Fruit fly (Drosophila melanogaster) whole organism, embryonic: ENCODE results near the gene Ndae1.
A peak's percentile ranks its signal among the peaks of the same experiment; 100 is the strongest.

ENCODE experiments used
- Awh ChIP-seq: fragments of 200-800 bp; sonication (Bioruptor generic); IDR thresholded peaks from 2 replicates; pipeline ENCODE4, ENCODE4 v1.3.6; 2022; ENCODE audit warnings: missing biosample characterization, missing genetic modification characterization
- CG10321 ChIP-seq: fragments of 200-800 bp; sonication (Bioruptor generic); IDR thresholded peaks from 2 replicates; pipeline ENCODE4 v1.3.6; 2022; ENCODE audit warnings: missing biosample characterization, missing genetic modification characterization
- CG13894 ChIP-seq: fragments of 200-800 bp; sonication (Bioruptor generic); optimal IDR thresholded peaks from 3 replicates; lab custom pipeline; 2018; ENCODE audit warnings: missing biosample characterization, mild to moderate bottlenecking, missing genetic modification characterization, moderate library complexity
- CG1647 ChIP-seq: fragments of 200-800 bp; sonication (Bioruptor generic); optimal IDR thresholded peaks from 3 replicates; lab custom pipeline; 2016; ENCODE audit warnings: missing biosample characterization, missing genetic modification characterization
- CG17385 ChIP-seq: fragments of 200-800 bp; sonication (Bioruptor generic); optimal IDR thresholded peaks from 3 replicates; lab custom pipeline; 2018; ENCODE audit warnings: missing biosample characterization, mild to moderate bottlenecking, missing genetic modification characterization
- CG17802 ChIP-seq: fragments of 200-800 bp; sonication (Bioruptor generic); optimal IDR thresholded peaks from 2 replicates; lab custom pipeline; 2018; ENCODE audit warnings: missing biosample characterization, mild to moderate bottlenecking, missing genetic modification characterization, moderate library complexity
- CG18476 ChIP-seq: fragments of 200-800 bp; sonication (Bioruptor generic); optimal IDR thresholded peaks from 2 replicates; lab custom pipeline; 2016; ENCODE audit warnings: missing biosample characterization, mild to moderate bottlenecking, missing genetic modification characterization
- CG18599 ChIP-seq: fragments of 200-800 bp; sonication (Bioruptor generic); optimal IDR thresholded peaks from 3 replicates; lab custom pipeline; 2017; ENCODE audit warnings: missing biosample characterization, missing genetic modification characterization, mild to moderate bottlenecking, moderate library complexity, missing genetic modification reagents
- CG2889 ChIP-seq: fragments of 200-800 bp; sonication (Bioruptor generic); IDR thresholded peaks from 3 replicates; pipeline ENCODE4 v1.3.6; 2022; ENCODE audit warnings: missing biosample characterization, missing genetic modification characterization
- CG31388 ChIP-seq: fragments of 200-800 bp; sonication (Bioruptor generic); optimal IDR thresholded peaks from 2 replicates; lab custom pipeline; 2016; ENCODE audit warnings: missing biosample characterization, missing genetic modification characterization
- CG3995 ChIP-seq: fragments of 200-800 bp; sonication (Bioruptor generic); optimal IDR thresholded peaks from 3 replicates; lab custom pipeline; 2016; ENCODE audit warnings: missing biosample characterization, missing genetic modification characterization
- CG42726 ChIP-seq: fragments of 200-800 bp; sonication (Bioruptor generic); IDR thresholded peaks from 2 replicates; pipeline ENCODE4 v1.3.6; 2022; ENCODE audit warnings: missing biosample characterization, missing genetic modification characterization; ENCODE audit not compliant: partially characterized antibody
- CG4328 ChIP-seq: fragments of 200-800 bp; sonication (Bioruptor generic); optimal IDR thresholded peaks from 3 replicates; lab custom pipeline; 2017; ENCODE audit warnings: missing biosample characterization, missing genetic modification reagents, missing genetic modification characterization
- CG4820 ChIP-seq: fragments of 200-800 bp; sonication (Bioruptor generic); optimal IDR thresholded peaks from 3 replicates; lab custom pipeline; 2016; ENCODE audit warnings: missing biosample characterization, missing genetic modification characterization
- CG4854 ChIP-seq: fragments of 200-800 bp; sonication (Bioruptor generic); optimal IDR thresholded peaks from 2 replicates; lab custom pipeline; 2016; ENCODE audit warnings: missing biosample characterization, missing genetic modification characterization, inconsistent platforms
- CG5953 ChIP-seq: fragments of 200-800 bp; sonication (Bioruptor generic); IDR thresholded peaks from 2 replicates; pipeline ENCODE4 v1.3.6; 2022; ENCODE audit warnings: missing biosample characterization, missing genetic modification characterization
- CG6791 ChIP-seq: fragments of 200-800 bp; sonication (Bioruptor generic); IDR thresholded peaks from 3 replicates; pipeline ENCODE4 v1.3.6; 2022; ENCODE audit warnings: missing biosample characterization, missing genetic modification characterization; ENCODE audit not compliant: partially characterized antibody
- CG7987 ChIP-seq: fragments of 200-800 bp; sonication (Bioruptor generic); optimal IDR thresholded peaks from 2 replicates; lab custom pipeline; 2018; ENCODE audit warnings: missing biosample characterization, mild to moderate bottlenecking, missing genetic modification characterization, moderate library complexity
- CG8290 ChIP-seq, 3 experiments: fragments of 200-800 bp; sonication (Bioruptor generic); optimal IDR thresholded peaks; 2 replicates each; lab custom pipeline; 2016 to 2019; ENCODE audit warnings: missing biosample characterization in 3 of 3, missing genetic modification characterization in 3 of 3, mild to moderate bottlenecking in 2 of 3, moderate library complexity in 1 of 3
- CG8765 ChIP-seq: fragments of 200-800 bp; sonication (Bioruptor generic); IDR thresholded peaks from 2 replicates; pipeline ENCODE4 v1.3.6; 2022; ENCODE audit warnings: missing biosample characterization, missing genetic modification characterization
- CG8924 ChIP-seq: fragments of 200-800 bp; optimal IDR thresholded peaks from 3 replicates; lab custom pipeline; 2019; ENCODE audit warnings: missing biosample characterization, mild to moderate bottlenecking, missing genetic modification characterization, moderate library complexity
- CG9215 ChIP-seq: fragments of 200-800 bp; sonication (Bioruptor generic); IDR thresholded peaks from 2 replicates; pipeline ENCODE4 v1.3.6; 2022; ENCODE audit warnings: missing biosample characterization, missing genetic modification characterization
- CG9727 ChIP-seq: fragments of 200-800 bp; sonication (Bioruptor generic); optimal IDR thresholded peaks from 3 replicates; lab custom pipeline; 2017; ENCODE audit warnings: missing biosample characterization, mild to moderate bottlenecking, missing genetic modification characterization
- Dfd ChIP-seq, 2 experiments: fragments of >200 bp; optimal IDR thresholded peaks; 2 replicates each; lab custom pipeline; 2017; ENCODE audit warnings: missing biosample characterization in 2 of 2, missing genetic modification characterization in 2 of 2
- HHEX ChIP-seq: fragments of 200-800 bp; sonication (Bioruptor generic); optimal IDR thresholded peaks from 3 replicates; lab custom pipeline; 2017; ENCODE audit warnings: missing biosample characterization, mild to moderate bottlenecking, missing genetic modification characterization, missing genetic modification reagents
- HLH54F ChIP-seq: fragments of 200-800 bp; sonication (Bioruptor generic); optimal IDR thresholded peaks from 3 replicates; lab custom pipeline; 2016; ENCODE audit warnings: missing biosample characterization, missing genetic modification characterization
- Med ChIP-seq: fragments of 200-800 bp; sonication (Bioruptor generic); peaks from one replicate; lab custom pipeline; 2016; ENCODE audit warnings: missing biosample characterization, missing genetic modification characterization, mild to moderate bottlenecking, inconsistent platforms, moderate library complexity
- Pdp1 ChIP-seq, 2 experiments: fragments of 200-800 bp; sonication (Bioruptor generic); optimal IDR thresholded peaks; 3 replicates each; lab custom pipeline; 2016; ENCODE audit warnings: missing biosample characterization in 2 of 2, missing genetic modification characterization in 2 of 2, mild to moderate bottlenecking in 1 of 2, moderate library complexity in 1 of 2
- aop ChIP-seq: fragments of 200-800 bp; sonication (Bioruptor generic); IDR thresholded peaks from 2 replicates; pipeline ENCODE4 v1.3.6; 2022; ENCODE audit warnings: missing biosample characterization, missing genetic modification characterization
- bsh ChIP-seq, 2 experiments: fragments of 200-800 bp; sonication (Bioruptor generic); optimal IDR thresholded peaks; 2 replicates each; lab custom pipeline; 2017 to 2018; ENCODE audit warnings: mild to moderate bottlenecking in 2 of 2, missing biosample characterization in 2 of 2, missing genetic modification characterization in 2 of 2, moderate library complexity in 1 of 2
- cg ChIP-seq: fragments of 200-800 bp; sonication (Bioruptor generic); optimal IDR thresholded peaks from 3 replicates; lab custom pipeline; 2019; ENCODE audit warnings: missing biosample characterization, mild to moderate bottlenecking, missing genetic modification characterization, moderate library complexity
- chm ChIP-seq: fragments of 200-800 bp; sonication (Bioruptor generic); IDR thresholded peaks from 2 replicates; pipeline ENCODE4 v1.3.6; 2022; ENCODE audit warnings: missing biosample characterization, missing genetic modification characterization
- crc ChIP-seq: fragments of 200-800 bp; sonication (Bioruptor generic); optimal IDR thresholded peaks from 2 replicates; lab custom pipeline; 2016; ENCODE audit warnings: missing biosample characterization, missing genetic modification characterization
- dimm ChIP-seq: fragments of 200-800 bp; sonication (Bioruptor generic); IDR thresholded peaks from 2 replicates; pipeline ENCODE4 v1.3.6; 2022; ENCODE audit warnings: missing biosample characterization, missing genetic modification characterization
- dysf ChIP-seq: fragments of 200-800 bp; sonication (Bioruptor generic); IDR thresholded peaks from 3 replicates; pipeline ENCODE4 v1.3.6; 2022; ENCODE audit warnings: missing biosample characterization, missing genetic modification characterization
- en ChIP-seq: fragments of 200-800 bp; sonication (Bioruptor generic); optimal IDR thresholded peaks from 2 replicates; lab custom pipeline; 2016; ENCODE audit warnings: missing biosample characterization, missing genetic modification characterization
- fd64A ChIP-seq: fragments of 200-800 bp; sonication (Bioruptor generic); optimal IDR thresholded peaks from 3 replicates; lab custom pipeline; 2018; ENCODE audit warnings: missing biosample characterization, mild to moderate bottlenecking, missing genetic modification characterization
- gem ChIP-seq: fragments of 200-800 bp; sonication (Bioruptor generic); optimal IDR thresholded peaks from 2 replicates; lab custom pipeline; 2019; ENCODE audit warnings: missing biosample characterization, mild to moderate bottlenecking, missing genetic modification characterization, moderate library complexity
- gsb-n ChIP-seq: fragments of 200-800 bp; sonication (Bioruptor generic); optimal IDR thresholded peaks from 3 replicates; lab custom pipeline; 2018; ENCODE audit warnings: missing biosample characterization, mild to moderate bottlenecking, missing genetic modification characterization
- ham ChIP-seq: fragments of 200-800 bp; sonication (Bioruptor generic); IDR thresholded peaks from 2 replicates; pipeline ENCODE4 v1.3.6; 2022; ENCODE audit warnings: missing biosample characterization, missing genetic modification characterization
- her ChIP-seq: fragments of 200-800 bp; sonication (Bioruptor generic); optimal IDR thresholded peaks from 2 replicates; lab custom pipeline; 2016; ENCODE audit warnings: missing biosample characterization, missing genetic modification characterization
- mam ChIP-seq: fragments of 200-800 bp; sonication (Bioruptor generic); optimal IDR thresholded peaks from 3 replicates; lab custom pipeline; 2016; ENCODE audit warnings: missing biosample characterization, missing genetic modification characterization
- nau ChIP-seq: fragments of 200-800 bp; sonication (Bioruptor generic); optimal IDR thresholded peaks from 3 replicates; lab custom pipeline; 2017; ENCODE audit warnings: missing biosample characterization, mild to moderate bottlenecking, missing genetic modification characterization, missing genetic modification reagents
- nerfin-1 ChIP-seq: fragments of 200-800 bp; sonication (Bioruptor generic); optimal IDR thresholded peaks from 3 replicates; lab custom pipeline; 2019; ENCODE audit warnings: missing biosample characterization, mild to moderate bottlenecking, missing genetic modification characterization, moderate library complexity
- pan ChIP-seq, 4 experiments: fragments of >200 bp in 3 of 4; fragments of 200-800 bp in 1 of 4; sonication (Bioruptor generic) in 1 of 4; optimal IDR thresholded peaks in 3 of 4; IDR thresholded peaks in 1 of 4; 2 replicates each; pipeline versions ENCODE4 v1.3.6 to Lab custom; 2017 to 2022; ENCODE audit warnings: missing biosample characterization in 2 of 4, missing genetic modification characterization in 2 of 4, mixed read lengths in 1 of 4
- sens-2 ChIP-seq: fragments of 200-800 bp; sonication (Bioruptor generic); IDR thresholded peaks from 2 replicates; pipeline ENCODE4 v1.3.6; 2022; ENCODE audit warnings: missing biosample characterization, missing genetic modification characterization
- tna ChIP-seq: fragments of 200-800 bp; sonication (Bioruptor generic); IDR thresholded peaks from 2 replicates; pipeline ENCODE4 v1.3.6; 2022; ENCODE audit warnings: missing biosample characterization, missing genetic modification characterization; ENCODE audit not compliant: partially characterized antibody
- zfh2 ChIP-seq: fragments of 200-800 bp; sonication (Bioruptor generic); optimal IDR thresholded peaks from 2 replicates; lab custom pipeline; 2016; ENCODE audit warnings: missing biosample characterization, missing genetic modification characterization

Gene Ndae1

DNA sequence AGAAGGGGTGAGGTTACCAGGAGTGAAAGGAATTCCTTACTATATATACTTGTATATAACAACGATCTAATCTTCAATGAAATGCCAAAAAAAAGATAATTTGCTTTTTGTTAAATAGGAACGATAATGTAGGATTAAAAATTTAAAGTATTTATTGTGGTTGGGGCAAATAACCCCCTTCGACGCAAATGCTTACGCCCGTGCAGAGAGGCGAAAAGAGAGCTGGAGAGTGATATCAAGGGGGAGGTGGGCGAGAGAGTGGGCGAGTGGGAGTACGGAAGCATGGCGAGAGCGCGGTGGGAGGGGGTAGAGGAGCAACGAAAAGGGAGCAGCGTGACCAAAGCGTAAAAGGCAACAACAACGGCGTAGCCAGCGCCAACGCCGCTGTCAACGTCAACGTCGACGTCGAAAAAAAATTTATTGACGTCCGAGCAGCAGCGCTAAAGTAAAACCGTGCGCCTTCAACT is 60.6 kb downstream of the Ndae1 start (continued):
- TF ChIP-seq CG6791 (GFP tag; lab: Robert Waterston, UW) (no peak), bsh (GFP tag; optimal IDR thresholded peaks at IDR 0.05; lab: Kevin White, UChicago) (peak; percentile 99), CG7987 (GFP tag; lab: Kevin White, UChicago) (peak; percentile 93), dimm (peak; percentile 91), CG18476 (GFP tag; lab: Kevin White, UChicago) (peak; percentile 96), CG4854 (peak; percentile 94), zfh2 (peak; percentile 96), mam (GFP tag; lab: Kevin White, UChicago) (peak; percentile 98), CG3995 (GFP tag; lab: Kevin White, UChicago) (peak; percentile 69), her (GFP tag; lab: Kevin White, UChicago) (peak; percentile 90), CG8765 (GFP tag; lab: Robert Waterston, UW) (peak; percentile 95), crc (GFP tag; lab: Kevin White, UChicago) (peak; percentile 89), CG8290 (GFP tag; optimal IDR thresholded peaks at IDR 0.05; lab: Kevin White, UChicago) (peak; percentile 86), CG8290 (tag; optimal IDR thresholded peaks at IDR 0.05; lab: Kevin White, UChicago) (peak; percentile 68 to 85), HHEX (peak; percentile 98), HLH54F (peak; percentile 97), CG9727 (peak; percentile 97), CG31388 (GFP tag; lab: Kevin White, UChicago) (peak; percentile 92), CG4820 (GFP tag; lab: Kevin White, UChicago) (peak; percentile 96), tna (no peak), en (GFP tag; lab: Kevin White, UChicago) (peak; percentile 87), Pdp1 (GFP tag; optimal IDR thresholded peaks at IDR 0.05; lab: Kevin White, UChicago) (peak; percentile 94), CG18599 (GFP tag; lab: Kevin White, UChicago) (peak; percentile 99), CG8924 (tag; lab: Kevin White, UChicago) (peak; percentile 99), CG17802 (peak; percentile 83), aop (GFP tag; lab: Robert Waterston, UW) (0 out of 2 replicates have a peak, but pooled peaks have one; percentile 76), CG9215 (GFP tag; lab: Robert Waterston, UW) (peak; percentile 97), sens-2 (peak; percentile 93), CG17385 (GFP tag; lab: Kevin White, UChicago) (peak; percentile 97), chm (GFP tag; lab: Robert Waterston, UW) (no peak), Med (GFP tag; lab: Kevin White, UChicago) (peak; percentile 99), Dfd (GFP tag; optimal IDR thresholded peaks at IDR 0.05; lab: Kevin White, UChicago) (peak in 1 of 2 experiments; percentile 86), pan (optimal IDR thresholded peaks at IDR 0.05; lab: Kevin White, UChicago) (no peak), pan (GFP tag; optimal IDR thresholded peaks at IDR 0.05 in 1 of 2, IDR thresholded peaks at IDR 0.05 in 1 of 2) (peak in 1 of 2 experiments; percentile 99), CG5953 (GFP tag; lab: Robert Waterston, UW) (peak; percentile 97), nerfin-1 (tag; lab: Kevin White, UChicago) (peak; percentile 97), CG42726 (GFP tag; lab: Robert Waterston, UW) (no peak), CG13894 (tag; lab: Kevin White, UChicago) (peak; percentile 96), nau (GFP tag; lab: Kevin White, UChicago) (peak; percentile 98), CG10321 (peak; percentile 84), cg (GFP tag; lab: Kevin White, UChicago) (no peak), gem (peak; percentile 99), Awh (GFP tag; lab: Robert Waterston, UW) (peak; percentile 98), CG2889 (GFP tag; lab: Robert Waterston, UW) (peak; percentile 93; the same call in 2 of the 3 replicates), fd64A (GFP tag; lab: Kevin White, UChicago) (peak; percentile 91), gsb-n (peak; percentile 96), CG1647 (GFP tag; lab: Kevin White, UChicago) (peak; percentile 94), CG4328 (GFP tag; lab: Kevin White, UChicago) (peak; percentile 98), ham (GFP tag; lab: Robert Waterston, UW) (peak; percentile 90), dysf (GFP tag; lab: Robert Waterston, UW) (peak; percentile 99)
